Fruit fly (Drosophila melanogaster) whole organism, adult: ENCODE results near the gene CG17349.

Experiments used
- CG11617 ChIP-seq: fragments of 200-800 bp; sonication (Bioruptor generic); optimal IDR thresholded peaks from 2 replicates; lab custom pipeline; 2017; ENCODE audit warnings: mild to moderate bottlenecking, missing biosample characterization, missing genetic modification reagents, missing genetic modification characterization
- CG12768 ChIP-seq: fragments of 200-800 bp; sonication (Bioruptor generic); optimal IDR thresholded peaks from 2 replicates; lab custom pipeline; 2017; ENCODE audit warnings: missing biosample characterization, missing genetic modification characterization, mild to moderate bottlenecking, moderate library complexity, missing genetic modification reagents
- CG14711 ChIP-seq: fragments of 200-800 bp; sonication (Bioruptor generic); optimal IDR thresholded peaks from 2 replicates; lab custom pipeline; 2018; ENCODE audit warnings: missing biosample characterization, mild to moderate bottlenecking, missing genetic modification characterization, moderate library complexity
- CG1620 ChIP-seq: fragments of 200-800 bp; sonication (Bioruptor generic); optimal IDR thresholded peaks from 2 replicates; lab custom pipeline; 2016; ENCODE audit warnings: missing biosample characterization, missing genetic modification characterization
- CG33017 ChIP-seq: fragments of 200-800 bp; sonication (Bioruptor generic); optimal IDR thresholded peaks from 2 replicates; lab custom pipeline; 2018; ENCODE audit warnings: missing biosample characterization, mild to moderate bottlenecking, missing genetic modification characterization, moderate library complexity
- CG5204 ChIP-seq: fragments of 200-800 bp; sonication (Bioruptor generic); optimal IDR thresholded peaks from 2 replicates; lab custom pipeline; 2016; ENCODE audit warnings: missing biosample characterization, missing genetic modification characterization
- CG7045 ChIP-seq: fragments of 200-800 bp; sonication (Bioruptor generic); optimal IDR thresholded peaks from 2 replicates; lab custom pipeline; 2017; ENCODE audit warnings: missing biosample characterization, mild to moderate bottlenecking, missing genetic modification characterization
- CG7101 ChIP-seq: fragments of 200-800 bp; sonication (Bioruptor generic); optimal IDR thresholded peaks from 2 replicates; lab custom pipeline; 2018; ENCODE audit warnings: missing biosample characterization, mild to moderate bottlenecking, missing genetic modification characterization, moderate library complexity
- Clk ChIP-seq: fragments of 200-800 bp; sonication (Bioruptor generic); optimal IDR thresholded peaks from 2 replicates; lab custom pipeline; 2017; ENCODE audit warnings: missing biosample characterization, missing genetic modification characterization
- Crg-1 ChIP-seq: fragments of 200-800 bp; sonication (Bioruptor generic); optimal IDR thresholded peaks from 2 replicates; lab custom pipeline; 2016; ENCODE audit warnings: missing biosample characterization, missing genetic modification characterization
- Hr96 ChIP-seq: fragments of 200-800 bp; sonication (Bioruptor generic); optimal IDR thresholded peaks from 2 replicates; lab custom pipeline; 2016; ENCODE audit warnings: missing biosample characterization, missing genetic modification characterization
- Mnt ChIP-seq: fragments of 200-800 bp; sonication (Bioruptor generic); optimal IDR thresholded peaks from 2 replicates; lab custom pipeline; 2016; ENCODE audit warnings: missing biosample characterization, mild to moderate bottlenecking, missing genetic modification characterization
- bab1 ChIP-seq: fragments of 200-800 bp; sonication (Bioruptor generic); optimal IDR thresholded peaks from 3 replicates; lab custom pipeline; 2019; ENCODE audit warnings: missing biosample characterization, mild to moderate bottlenecking, missing genetic modification characterization, moderate library complexity
- cic ChIP-seq: fragments of 200-800 bp; sonication (Bioruptor generic); optimal IDR thresholded peaks from 2 replicates; lab custom pipeline; 2017; ENCODE audit warnings: missing biosample characterization, mild to moderate bottlenecking, missing genetic modification characterization, moderate library complexity
- cnc ChIP-seq, 2 experiments: fragments of >200 bp; optimal IDR thresholded peaks; 2 replicates each; lab custom pipeline; 2017
- kay ChIP-seq: fragments of 200-800 bp; sonication (Bioruptor generic); peaks from one replicate; lab custom pipeline; 2016; ENCODE audit warnings: missing biosample characterization, missing genetic modification characterization, borderline replicate concordance
- ovo ChIP-seq: fragments of 200-800 bp; sonication (Bioruptor generic); optimal IDR thresholded peaks from 2 replicates; lab custom pipeline; 2016; ENCODE audit warnings: missing biosample characterization, missing genetic modification characterization
- pad ChIP-seq: fragments of 200-800 bp; sonication (Bioruptor generic); optimal IDR thresholded peaks from 3 replicates; lab custom pipeline; 2017; ENCODE audit warnings: missing biosample characterization, missing genetic modification characterization, mild to moderate bottlenecking, moderate library complexity, missing genetic modification reagents
- tj ChIP-seq: fragments of 200-800 bp; sonication (Bioruptor generic); optimal IDR thresholded peaks from 3 replicates; lab custom pipeline; 2017; ENCODE audit warnings: missing biosample characterization, mild to moderate bottlenecking, missing genetic modification characterization, moderate library complexity
- toe ChIP-seq: fragments of 200-800 bp; sonication (Bioruptor generic); optimal IDR thresholded peaks from 2 replicates; lab custom pipeline; 2016; ENCODE audit warnings: missing biosample characterization, missing genetic modification characterization

CG17349 gene

dm6 chr2L:19404804-19405203 lies 34.6 kb downstream of the CG17349 start:
- TF ChIP-seq tj (GFP tag; lab: Kevin White, UChicago), result no peak
- no peak for TF ChIP-seq CG7045 (GFP tag; lab: Kevin White, UChicago)
- no peak for TF ChIP-seq CG33017 (tag; lab: Kevin White, UChicago)
- TF ChIP-seq pad (GFP tag; lab: Kevin White, UChicago), result no peak
- TF ChIP-seq CG12768 (GFP tag; lab: Kevin White, UChicago), result no peak
- no peak for TF ChIP-seq CG7101 (tag; lab: Kevin White, UChicago)
- TF ChIP-seq Clk, result no peak
- no peak for TF ChIP-seq CG14711 (tag; lab: Kevin White, UChicago)
- no peak for TF ChIP-seq ovo (GFP tag; lab: Kevin White, UChicago)
- TF ChIP-seq bab1, result no peak
- no peak for TF ChIP-seq CG11617 (GFP tag; lab: Kevin White, UChicago)
- no peak for TF ChIP-seq kay
- no peak for TF ChIP-seq cnc (optimal IDR thresholded peaks at IDR 0.05; lab: Kevin White, UChicago)
- no peak for TF ChIP-seq CG5204 (GFP tag; lab: Kevin White, UChicago)
- no peak for TF ChIP-seq Mnt (GFP tag; lab: Kevin White, UChicago)
- no peak for TF ChIP-seq toe

DNA sequence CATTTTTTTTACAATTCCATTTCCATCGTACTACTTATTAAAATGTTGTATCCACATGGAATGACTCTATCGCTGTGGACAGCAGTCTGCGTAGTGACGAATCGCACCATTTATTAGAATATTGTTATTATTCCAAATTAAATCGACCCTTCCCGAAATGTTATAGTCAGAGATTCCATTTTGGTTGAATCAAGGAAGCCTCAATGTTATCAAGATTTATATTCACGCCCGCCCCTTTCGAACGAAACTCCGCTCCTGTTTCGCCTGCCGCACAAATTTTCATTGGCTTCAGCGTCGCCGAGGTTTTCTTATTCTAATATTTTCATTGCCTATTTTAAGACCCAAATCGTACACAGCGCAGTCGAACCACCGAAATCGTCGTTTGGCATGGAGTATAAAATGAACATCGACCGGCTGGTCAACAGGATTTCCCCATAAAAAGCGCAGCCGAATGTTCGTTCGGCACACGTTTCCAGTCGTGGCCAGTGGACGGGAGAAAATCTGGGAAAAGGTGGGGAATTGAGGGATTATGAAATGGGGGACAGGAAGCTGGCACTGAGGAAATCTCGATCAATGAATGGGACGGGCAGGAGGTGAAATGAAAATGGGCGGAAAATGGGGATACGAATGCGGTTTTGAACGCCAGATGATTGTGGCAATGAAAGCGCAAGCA lies 35.6 kb downstream of the CG17349 start:
- no peak for TF ChIP-seq bab1
- TF ChIP-seq CG14711 (tag; lab: Kevin White, UChicago), result no peak
- no peak for TF ChIP-seq CG7101 (tag; lab: Kevin White, UChicago)
- TF ChIP-seq pad (GFP tag; lab: Kevin White, UChicago), result no peak
- no peak for TF ChIP-seq tj (GFP tag; lab: Kevin White, UChicago)
- no peak for TF ChIP-seq kay
- TF ChIP-seq Clk, result no peak
- no peak for TF ChIP-seq Mnt (GFP tag; lab: Kevin White, UChicago)
- TF ChIP-seq CG7045 (GFP tag; lab: Kevin White, UChicago), result no peak
- TF ChIP-seq toe, result no peak
- TF ChIP-seq Hr96 (GFP tag; lab: Kevin White, UChicago), result no peak
- no peak for TF ChIP-seq Crg-1 (GFP tag; lab: Kevin White, UChicago)
- no peak for TF ChIP-seq CG11617 (GFP tag; lab: Kevin White, UChicago)
- no peak for TF ChIP-seq CG12768 (GFP tag; lab: Kevin White, UChicago)
- no peak for TF ChIP-seq cic (GFP tag; lab: Kevin White, UChicago)
- no peak for TF ChIP-seq CG1620 (GFP tag; lab: Kevin White, UChicago)
- no peak for TF ChIP-seq cnc (optimal IDR thresholded peaks at IDR 0.05; lab: Kevin White, UChicago)
- TF ChIP-seq CG5204 (GFP tag; lab: Kevin White, UChicago), result no peak

dm6 chr2L:19406419-19406818 lies 36.2 kb downstream of the CG17349 start:
- TF ChIP-seq Clk (no peak), ovo (GFP tag; lab: Kevin White, UChicago) (no peak), CG14711 (tag; lab: Kevin White, UChicago) (no peak), toe (no peak), CG12768 (GFP tag; lab: Kevin White, UChicago) (no peak), Mnt (GFP tag; lab: Kevin White, UChicago) (no peak), cic (GFP tag; lab: Kevin White, UChicago) (no peak), CG5204 (GFP tag; lab: Kevin White, UChicago) (no peak), tj (GFP tag; lab: Kevin White, UChicago) (no peak), CG1620 (GFP tag; lab: Kevin White, UChicago) (no peak), pad (GFP tag; lab: Kevin White, UChicago) (no peak), Crg-1 (GFP tag; lab: Kevin White, UChicago) (no peak), CG7101 (tag; lab: Kevin White, UChicago) (no peak), Hr96 (GFP tag; lab: Kevin White, UChicago) (no peak), CG7045 (GFP tag; lab: Kevin White, UChicago) (no peak), CG11617 (GFP tag; lab: Kevin White, UChicago) (no peak), CG33017 (tag; lab: Kevin White, UChicago) (no peak)

DNA sequence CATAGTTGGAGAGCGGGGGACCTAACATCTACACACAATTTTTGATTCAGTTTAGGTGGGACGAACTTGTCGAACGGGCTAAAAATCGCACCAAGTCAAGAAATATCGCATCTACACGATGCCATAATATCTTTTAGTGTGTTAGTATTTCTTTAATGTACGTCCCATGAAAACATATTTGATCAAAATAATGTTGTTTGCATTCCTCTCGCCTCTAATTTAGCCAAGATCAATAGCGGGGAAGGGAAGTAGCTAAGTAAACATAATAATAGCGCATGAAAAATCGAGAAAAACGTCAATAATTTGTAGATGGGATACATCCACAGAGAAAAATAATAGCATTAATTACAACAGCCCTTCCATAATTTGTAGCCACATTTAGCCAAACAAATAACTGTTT lies 41.7 kb downstream of the CG17349 start:
- no peak for TF ChIP-seq Mnt (GFP tag; lab: Kevin White, UChicago)

DNA sequence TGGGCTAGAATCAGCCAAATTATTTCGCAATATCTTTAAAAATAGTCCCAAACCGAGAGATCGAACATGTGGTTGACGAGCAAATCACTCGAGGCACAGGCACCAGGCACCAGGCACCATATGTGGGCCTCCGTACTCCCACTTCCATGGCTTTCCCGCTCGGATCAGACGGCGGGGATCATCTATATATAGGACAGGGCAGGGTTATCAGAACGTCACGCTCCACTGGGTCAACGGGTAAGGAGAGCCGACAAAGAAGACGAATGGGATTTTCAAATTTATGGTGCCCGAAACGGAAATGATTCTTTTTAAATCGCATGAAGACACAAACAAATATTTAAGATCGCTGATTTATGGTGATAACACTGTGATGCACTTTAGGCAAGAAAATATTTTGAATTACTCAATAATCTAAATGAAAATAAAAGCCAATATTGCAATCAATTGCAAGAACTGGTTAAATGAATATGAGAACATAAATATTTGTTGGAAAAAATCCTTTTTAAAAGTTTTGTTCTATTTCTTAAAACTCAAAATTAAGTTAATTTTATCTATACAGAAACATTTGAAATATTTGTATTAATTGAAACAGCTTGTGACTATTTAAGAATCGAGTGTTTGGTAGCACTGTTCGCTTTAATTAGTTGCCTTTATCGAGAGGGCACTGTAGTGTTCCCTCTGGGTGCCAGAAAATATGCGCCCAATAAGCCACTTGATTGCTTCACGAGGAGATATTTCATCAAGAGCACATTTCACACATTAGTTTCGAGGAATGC lies 43.1 kb downstream of the CG17349 start:
- TF ChIP-seq bab1 (no peak), kay (peak; percentile 60), CG33017 (tag; lab: Kevin White, UChicago) (no peak), CG7101 (tag; lab: Kevin White, UChicago) (no peak), ovo (GFP tag; lab: Kevin White, UChicago) (no peak)

- TF ChIP-seq CG11617 (GFP tag; lab: Kevin White, UChicago) (peak; percentile 26), toe (no peak), Crg-1 (GFP tag; lab: Kevin White, UChicago) (no peak), CG1620 (GFP tag; lab: Kevin White, UChicago) (no peak), cic (GFP tag; lab: Kevin White, UChicago) (peak; percentile 38)
Measured at dm6 chr2L:19414233-19414749, 44.0 kb downstream of the CG17349 start.
